Worm (Caenorhabditis elegans): ENCODE measurements around the gene str-116.
A peak's percentile ranks its signal among the peaks of the same experiment; 100 is the strongest.

The str-116 gene

ce11 chrV:11266681-11267080 lies at the start of gene str-116:
Gene str-116, plus strand, starts transcription at chrV:11266981.
- TF ChIP-seq odd-2 (tag; optimal IDR thresholded peaks at IDR 0.05), result no peak
- no peak for TF ChIP-seq elt-2 (tag; optimal IDR thresholded peaks at IDR 0.05)
- TF ChIP-seq che-1 (tag; optimal IDR thresholded peaks at IDR 0.05), result no peak
- TF ChIP-seq sox-2 (GFP tag; IDR thresholded peaks at IDR 0.05), result no peak
- TF ChIP-seq dmd-4 (tag; optimal IDR thresholded peaks at IDR 0.05; ENCODE audit: borderline replicate concordance), result no peak
- no peak for TF ChIP-seq ref-2 (tag; optimal IDR thresholded peaks at IDR 0.05)
- TF ChIP-seq ttx-3 (tag; optimal IDR thresholded peaks at IDR 0.05), result no peak

- TF ChIP-seq hlh-15 (tag; optimal IDR thresholded peaks at IDR 0.05), result no peak
- no peak for TF ChIP-seq ceh-18 (tag; optimal IDR thresholded peaks at IDR 0.05)
- no peak for TF ChIP-seq fkh-6 (tag; optimal IDR thresholded peaks at IDR 0.05)
- no peak for TF ChIP-seq syd-9 (tag; optimal IDR thresholded peaks at IDR 0.05)
- no peak for TF ChIP-seq nfya-1 (tag; optimal IDR thresholded peaks at IDR 0.05)
- TF ChIP-seq ttx-3 (tag; optimal IDR thresholded peaks at IDR 0.05), result no peak
- no peak for TF ChIP-seq pat-9 (tag; optimal IDR thresholded peaks at IDR 0.05)
- no peak for TF ChIP-seq ceh-34 (tag; optimal IDR thresholded peaks at IDR 0.05)
- no peak for TF ChIP-seq C38D4.7 (GFP tag; optimal IDR thresholded peaks at IDR 0.05)
- TF ChIP-seq ceh-48 (tag; optimal IDR thresholded peaks at IDR 0.05), result no peak
- no peak for TF ChIP-seq fax-1 (tag; optimal IDR thresholded peaks at IDR 0.05)
- no peak for TF ChIP-seq ceh-45 (GFP tag; IDR thresholded peaks at IDR 0.05)
- no peak for TF ChIP-seq npax-4 (tag; optimal IDR thresholded peaks at IDR 0.05)
- no peak for TF ChIP-seq mec-3 (tag; optimal IDR thresholded peaks at IDR 0.05; ENCODE audit: borderline replicate concordance)
- no peak for TF ChIP-seq ztf-16 (tag; optimal IDR thresholded peaks at IDR 0.05)
- TF ChIP-seq tbx-2 (tag; optimal IDR thresholded peaks at IDR 0.05), result no peak
Observed at ce11 chrV:11217394-11217793, 49.4 kb upstream of the str-116 start, which contains the start of gene cyp-29A2. Gene cyp-29A2, plus strand, starts transcription at chrV:11217583.

ce11 chrV:11220415-11220814 lies 46.4 kb upstream of the str-116 start:
- no peak for TF ChIP-seq hlh-15 (tag; optimal IDR thresholded peaks at IDR 0.05)
- peak; percentile 24 for TF ChIP-seq elt-2 (tag; optimal IDR thresholded peaks at IDR 0.05)

- TF ChIP-seq nhr-11 (tag; optimal IDR thresholded peaks at IDR 0.05) (no peak), pax-1 (tag; optimal IDR thresholded peaks at IDR 0.05) (no peak), syd-9 (tag; optimal IDR thresholded peaks at IDR 0.05) (no peak), fax-1 (tag; optimal IDR thresholded peaks at IDR 0.05) (no peak), pros-1 (tag; optimal IDR thresholded peaks at IDR 0.05) (no peak), sox-4 (tag; optimal IDR thresholded peaks at IDR 0.05) (no peak), mec-3 (tag; optimal IDR thresholded peaks at IDR 0.05; ENCODE audit: borderline replicate concordance) (no peak), K02D7.2 (tag; optimal IDR thresholded peaks at IDR 0.05) (no peak), unc-55 (GFP tag; optimal IDR thresholded peaks at IDR 0.05) (no peak)
Observed at ce11 chrV:11220936-11221335, 45.8 kb upstream of the str-116 start, which contains the start of gene T19B10.2. Gene T19B10.2, plus strand, starts transcription at chrV:11221302.

- no peak for TF ChIP-seq odd-2 (tag; optimal IDR thresholded peaks at IDR 0.05)
- no peak for TF ChIP-seq elt-4 (tag; optimal IDR thresholded peaks at IDR 0.05)
- TF ChIP-seq T23F11.4 (GFP tag; optimal IDR thresholded peaks at IDR 0.05), result no peak
- no peak for TF ChIP-seq pax-1 (tag; optimal IDR thresholded peaks at IDR 0.05)
- no peak for TF ChIP-seq zip-5 (tag; optimal IDR thresholded peaks at IDR 0.05)
Observed at ce11 chrV:11223698-11224097, 43.1 kb upstream of the str-116 start.

- no peak for TF ChIP-seq fax-1 (tag; optimal IDR thresholded peaks at IDR 0.05)
- TF ChIP-seq unc-55 (GFP tag; optimal IDR thresholded peaks at IDR 0.05), result peak; percentile 81
Observed at ce11 chrV:11225981-11226380, 40.8 kb upstream of the str-116 start, which contains the start of gene bgal-1. Gene bgal-1, minus strand, starts transcription at chrV:11226018.

Measured in whole organism, late embryonic.